Fruit fly (Drosophila melanogaster) whole organism, embryonic: ENCODE measurements around the gene CG15742.

ENCODE experiments used
- Asciz ChIP-seq: fragments of 200-800 bp; sonication (Bioruptor generic); optimal IDR thresholded peaks from 2 replicates; lab custom pipeline; 2017; ENCODE audit warnings: missing biosample characterization, mild to moderate bottlenecking, missing genetic modification characterization, missing genetic modification reagents
- Bdp1 ChIP-seq: fragments of 200-800 bp; sonication (Bioruptor generic); optimal IDR thresholded peaks from 3 replicates; lab custom pipeline; 2016; ENCODE audit warnings: missing biosample characterization, missing genetic modification characterization
- C15 ChIP-seq: fragments of 200-800 bp; sonication (Bioruptor generic); IDR thresholded peaks from 3 replicates; pipeline ENCODE4 v1.3.6; 2022; ENCODE audit warnings: missing biosample characterization, missing genetic modification characterization
- CG10462 ChIP-seq: fragments of 200-800 bp; sonication (Bioruptor generic); optimal IDR thresholded peaks from 2 replicates; lab custom pipeline; 2016; ENCODE audit warnings: missing biosample characterization, missing genetic modification characterization
- CG11085 ChIP-seq: fragments of 200-800 bp; sonication (Bioruptor generic); IDR thresholded peaks from 2 replicates; pipeline ENCODE4 v1.3.6; 2022; ENCODE audit warnings: missing biosample characterization, missing genetic modification characterization
- CG11093 ChIP-seq: fragments of 200-800 bp; sonication (Bioruptor generic); IDR thresholded peaks from 3 replicates; pipeline ENCODE4 v1.3.6; 2022; ENCODE audit warnings: missing biosample characterization, missing genetic modification characterization
- CG11504 ChIP-seq: fragments of 200-800 bp; sonication (Bioruptor generic); optimal IDR thresholded peaks from 3 replicates; lab custom pipeline; 2019; ENCODE audit warnings: missing biosample characterization, mild to moderate bottlenecking, missing genetic modification characterization, moderate library complexity
- CG11696 ChIP-seq: fragments of 200-800 bp; sonication (Bioruptor generic); IDR thresholded peaks from 2 replicates; pipeline ENCODE4 v1.3.6; 2022; ENCODE audit warnings: missing biosample characterization, missing genetic modification characterization
- CG12071 ChIP-seq: fragments of 200-800 bp; sonication (Bioruptor generic); optimal IDR thresholded peaks from 3 replicates; lab custom pipeline; 2018; ENCODE audit warnings: missing biosample characterization, mild to moderate bottlenecking, missing genetic modification characterization
- CG12236 ChIP-seq: fragments of 200-800 bp; sonication (Bioruptor generic); optimal IDR thresholded peaks from 2 replicates; lab custom pipeline; 2016; ENCODE audit warnings: missing biosample characterization, missing genetic modification characterization
- CG14667 ChIP-seq: fragments of 200-800 bp; sonication (Bioruptor generic); IDR thresholded peaks from 2 replicates; pipeline ENCODE4 v1.3.6; 2022; ENCODE audit warnings: missing biosample characterization, missing genetic modification characterization
- CG16779 ChIP-seq: fragments of 200-800 bp; sonication (Bioruptor generic); IDR thresholded peaks from 2 replicates; pipeline ENCODE4 v1.3.6; 2022; ENCODE audit warnings: missing biosample characterization, missing genetic modification characterization
- CG17361 ChIP-seq: fragments of 200-800 bp; sonication (Bioruptor generic); IDR thresholded peaks from 3 replicates; pipeline ENCODE4 v1.3.6; 2022; ENCODE audit warnings: missing biosample characterization, missing genetic modification characterization
- CG18011 ChIP-seq: fragments of 200-800 bp; sonication (Bioruptor generic); optimal IDR thresholded peaks from 2 replicates; lab custom pipeline; 2017; ENCODE audit warnings: missing biosample characterization, missing genetic modification characterization, mild to moderate bottlenecking, moderate library complexity, missing genotype
- CG2712 ChIP-seq: fragments of 200-800 bp; optimal IDR thresholded peaks from 3 replicates; lab custom pipeline; 2019; ENCODE audit warnings: missing biosample characterization, mild to moderate bottlenecking, missing genetic modification characterization, moderate library complexity
- CG3065 ChIP-seq: fragments of 200-800 bp; sonication (Bioruptor generic); optimal IDR thresholded peaks from 2 replicates; lab custom pipeline; 2016; ENCODE audit warnings: missing biosample characterization, missing genetic modification characterization
- CG32767 ChIP-seq: fragments of 200-800 bp; sonication (Bioruptor generic); IDR thresholded peaks from 2 replicates; pipeline ENCODE4 v1.3.6; 2022; ENCODE audit warnings: missing biosample characterization, missing genetic modification characterization
- CG7372 ChIP-seq: fragments of 200-800 bp; sonication (Bioruptor generic); IDR thresholded peaks from 2 replicates; pipeline ENCODE4 v1.3.6; 2022; ENCODE audit warnings: missing biosample characterization, missing genetic modification characterization
- CG7786 ChIP-seq: fragments of 200-800 bp; sonication (Bioruptor generic); optimal IDR thresholded peaks from 2 replicates; lab custom pipeline; 2016; ENCODE audit warnings: missing biosample characterization, missing genetic modification characterization
- CG8359 ChIP-seq: fragments of 200-800 bp; sonication (Bioruptor generic); optimal IDR thresholded peaks from 2 replicates; lab custom pipeline; 2017; ENCODE audit warnings: missing biosample characterization, mild to moderate bottlenecking, missing genetic modification characterization, borderline replicate concordance
- CG9797 ChIP-seq: fragments of 200-800 bp; sonication (Bioruptor generic); optimal IDR thresholded peaks from 3 replicates; lab custom pipeline; 2018; ENCODE audit warnings: missing biosample characterization, mild to moderate bottlenecking, missing genetic modification characterization
- CTCF ChIP-seq: fragments of 200-800 bp; sonication (Bioruptor generic); optimal IDR thresholded peaks from 2 replicates; lab custom pipeline; 2017; ENCODE audit warnings: missing biosample characterization, mild to moderate bottlenecking, missing genetic modification characterization, moderate library complexity
- Camta ChIP-seq: fragments of 200-800 bp; sonication (Bioruptor generic); optimal IDR thresholded peaks from 2 replicates; lab custom pipeline; 2016; ENCODE audit warnings: missing biosample characterization, missing genetic modification characterization
- CkIIα-i1 ChIP-seq: fragments of 200-800 bp; sonication (Bioruptor generic); IDR thresholded peaks from 2 replicates; pipeline ENCODE4 v1.3.6; 2022; ENCODE audit warnings: missing biosample characterization, missing genetic modification characterization
- CrebB ChIP-seq: fragments of 200-800 bp; sonication (Bioruptor generic); optimal IDR thresholded peaks from 3 replicates; lab custom pipeline; 2018; ENCODE audit warnings: missing biosample characterization, mild to moderate bottlenecking, missing genetic modification characterization
- E2f1 ChIP-seq: fragments of 200-800 bp; sonication (Bioruptor generic); IDR thresholded peaks from 2 replicates; pipeline ENCODE4 v1.3.6; 2022; ENCODE audit warnings: missing biosample characterization, missing genetic modification characterization
- HLHmδ ChIP-seq: fragments of 200-800 bp; sonication (Bioruptor generic); optimal IDR thresholded peaks from 2 replicates; lab custom pipeline; 2018; ENCODE audit warnings: missing biosample characterization, mild to moderate bottlenecking, missing genetic modification characterization, moderate library complexity
- Kr ChIP-seq: fragments of 200-800 bp; sonication (Bioruptor generic); optimal IDR thresholded peaks from 2 replicates; lab custom pipeline; 2017; ENCODE audit warnings: missing biosample characterization, mild to moderate bottlenecking, missing genetic modification characterization
- Lim3 ChIP-seq: fragments of 200-800 bp; sonication (Bioruptor generic); IDR thresholded peaks from 2 replicates; pipeline ENCODE4 v1.3.6; 2022; ENCODE audit warnings: missing biosample characterization, missing genetic modification characterization
- Mad ChIP-seq: fragments of 200-800 bp; sonication (Bioruptor generic); optimal IDR thresholded peaks from 2 replicates; lab custom pipeline; 2016; ENCODE audit warnings: missing biosample characterization, missing genetic modification characterization
- Pdp1 ChIP-seq, 2 experiments: fragments of 200-800 bp; sonication (Bioruptor generic); optimal IDR thresholded peaks; 3 replicates each; lab custom pipeline; 2016; ENCODE audit warnings: missing biosample characterization in 2 of 2, missing genetic modification characterization in 2 of 2, mild to moderate bottlenecking in 1 of 2, moderate library complexity in 1 of 2
- ash1 ChIP-seq: fragments of 200-800 bp; sonication (Bioruptor generic); optimal IDR thresholded peaks from 2 replicates; lab custom pipeline; 2018; ENCODE audit warnings: missing biosample characterization, mild to moderate bottlenecking, missing genetic modification characterization
- br ChIP-seq: fragments of >200 bp; optimal IDR thresholded peaks from 2 replicates; lab custom pipeline; 2017
- btn ChIP-seq: fragments of 200-800 bp; sonication (Bioruptor generic); optimal IDR thresholded peaks from 2 replicates; lab custom pipeline; 2016; ENCODE audit warnings: missing biosample characterization, missing genetic modification characterization
- chinmo ChIP-seq: fragments of 200-800 bp; sonication (Bioruptor generic); IDR thresholded peaks from 4 replicates; pipeline ENCODE4 v1.3.6; 2022; ENCODE audit warnings: missing biosample characterization, missing genetic modification characterization; ENCODE audit not compliant: partially characterized antibody
- crp ChIP-seq, 2 experiments: fragments of 200-800 bp; sonication (Bioruptor generic); optimal IDR thresholded peaks; 2 replicates in 1 of 2; 3 replicates in 1 of 2; lab custom pipeline; 2017; ENCODE audit warnings: missing biosample characterization in 2 of 2, missing genetic modification characterization in 2 of 2, mild to moderate bottlenecking in 1 of 2, moderate library complexity in 1 of 2
- da ChIP-seq: fragments of 200-800 bp; sonication (Bioruptor generic); optimal IDR thresholded peaks from 2 replicates; lab custom pipeline; 2016; ENCODE audit warnings: missing biosample characterization, missing genetic modification characterization
- fd3F ChIP-seq: fragments of 200-800 bp; sonication (Bioruptor generic); optimal IDR thresholded peaks from 2 replicates; lab custom pipeline; 2018; ENCODE audit warnings: missing biosample characterization, mild to moderate bottlenecking, missing genetic modification characterization, moderate library complexity
- gce ChIP-seq: fragments of 200-800 bp; sonication (Bioruptor generic); IDR thresholded peaks from 3 replicates; pipeline ENCODE4 v1.3.6; 2022; ENCODE audit warnings: missing biosample characterization, missing genetic modification characterization
- knrl ChIP-seq: fragments of 200-800 bp; sonication (Bioruptor generic); IDR thresholded peaks from 3 replicates; pipeline ENCODE4 v1.3.6; 2022; ENCODE audit warnings: missing biosample characterization, missing genetic modification characterization; ENCODE audit not compliant: partially characterized antibody
- luna ChIP-seq: fragments of 200-800 bp; sonication (Bioruptor generic); optimal IDR thresholded peaks from 2 replicates; lab custom pipeline; 2016; ENCODE audit warnings: missing biosample characterization, missing genetic modification characterization
- nom ChIP-seq: fragments of 200-800 bp; sonication (Bioruptor generic); optimal IDR thresholded peaks from 2 replicates; lab custom pipeline; 2017; ENCODE audit warnings: missing biosample characterization, missing genetic modification characterization, mild to moderate bottlenecking, moderate library complexity, missing genetic modification reagents
- org-1 ChIP-seq: fragments of 200-800 bp; sonication (Bioruptor generic); optimal IDR thresholded peaks from 2 replicates; lab custom pipeline; 2017; ENCODE audit warnings: missing biosample characterization, missing genetic modification characterization
- phol ChIP-seq: fragments of 200-800 bp; sonication (Bioruptor generic); optimal IDR thresholded peaks from 3 replicates; lab custom pipeline; 2018; ENCODE audit warnings: missing biosample characterization, mild to moderate bottlenecking, missing genetic modification characterization, moderate library complexity
- prd ChIP-seq, 3 experiments: fragments of >200 bp in 2 of 3; fragments of 200-800 bp in 1 of 3; sonication (Bioruptor generic) in 1 of 3; optimal IDR thresholded peaks in 2 of 3; IDR thresholded peaks in 1 of 3; 2 replicates in 2 of 3; 3 replicates in 1 of 3; pipeline versions ENCODE4 v1.3.6 to Lab custom; 2017 to 2022; ENCODE audit warnings: missing biosample characterization in 1 of 3, missing genetic modification characterization in 1 of 3
- psq ChIP-seq: fragments of 200-800 bp; sonication (Bioruptor generic); optimal IDR thresholded peaks from 2 replicates; lab custom pipeline; 2017; ENCODE audit warnings: missing biosample characterization, missing genetic modification characterization
- pum ChIP-seq: fragments of 200-800 bp; sonication (Bioruptor generic); optimal IDR thresholded peaks from 2 replicates; lab custom pipeline; 2016; ENCODE audit warnings: missing biosample characterization, missing genetic modification characterization
- row ChIP-seq: fragments of 200-800 bp; sonication (Bioruptor generic); IDR thresholded peaks from 3 replicates; pipeline ENCODE4 v1.3.6; 2022; ENCODE audit warnings: missing biosample characterization, missing genetic modification characterization
- run ChIP-seq: fragments of 200-800 bp; sonication (Bioruptor generic); optimal IDR thresholded peaks from 3 replicates; lab custom pipeline; 2018; ENCODE audit warnings: missing biosample characterization, mild to moderate bottlenecking, missing genetic modification characterization
- sc ChIP-seq, 3 experiments: fragments of >200 bp in 2 of 3; fragments of 200-800 bp in 1 of 3; sonication (Bioruptor generic) in 1 of 3; optimal IDR thresholded peaks; 2 replicates in 2 of 3; 3 replicates in 1 of 3; lab custom pipeline; 2017; ENCODE audit warnings: mild to moderate bottlenecking in 1 of 3, missing biosample characterization in 1 of 3, missing genetic modification characterization in 1 of 3, missing genetic modification reagents in 1 of 3
- slou ChIP-seq: fragments of 200-800 bp; sonication (Bioruptor generic); optimal IDR thresholded peaks from 3 replicates; lab custom pipeline; 2016; ENCODE audit warnings: missing biosample characterization, missing genetic modification characterization
- sr ChIP-seq: fragments of 200-800 bp; sonication (Bioruptor generic); IDR thresholded peaks from 3 replicates; pipeline ENCODE4 v1.3.6; 2022; ENCODE audit warnings: missing biosample characterization, missing genetic modification characterization

The CG15742 gene

dm6 chrX:13258757-13259067 is 417 bp upstream of the CG15742 start, which contains the start of gene comt (continued):
- no peak for TF ChIP-seq CG18011 (GFP tag; lab: Kevin White, UChicago)
- no peak for TF ChIP-seq CG12071 (GFP tag; lab: Kevin White, UChicago)
- TF ChIP-seq da (GFP tag; lab: Kevin White, UChicago), result no peak
- no peak for TF ChIP-seq CkIIα-i1 (GFP tag; lab: Robert Waterston, UW)
- no peak for TF ChIP-seq pum (GFP tag; lab: Kevin White, UChicago)
- TF ChIP-seq org-1, result no peak
- peak; percentile 76 for TF ChIP-seq CG2712 (tag; lab: Kevin White, UChicago)
- peak; percentile 22 for TF ChIP-seq nom
- TF ChIP-seq sc (optimal IDR thresholded peaks at IDR 0.05; lab: Kevin White, UChicago), result no peak
- TF ChIP-seq sc (GFP tag; optimal IDR thresholded peaks at IDR 0.05; lab: Kevin White, UChicago), result peak; percentile 31
- TF ChIP-seq chinmo (GFP tag; lab: Robert Waterston, UW), result no peak
- TF ChIP-seq Camta (GFP tag; lab: Kevin White, UChicago), result no peak
- TF ChIP-seq CG7372 (GFP tag; lab: Robert Waterston, UW), result no peak
- TF ChIP-seq ash1 (GFP tag; lab: Kevin White, UChicago), result no peak
- TF ChIP-seq CG12236, result no peak
- TF ChIP-seq crp (GFP tag; optimal IDR thresholded peaks at IDR 0.05; lab: Kevin White, UChicago), result peak in 1 of 2 experiments; percentile 2
- no peak for TF ChIP-seq btn (GFP tag; lab: Kevin White, UChicago)
- no peak for TF ChIP-seq CG9797
- TF ChIP-seq CG17361 (GFP tag; lab: Robert Waterston, UW), result peak; percentile 81; the same call in 2 of the 3 replicates
- no peak for TF ChIP-seq Pdp1 (GFP tag; optimal IDR thresholded peaks at IDR 0.05; lab: Kevin White, UChicago)
- no peak for TF ChIP-seq sr (GFP tag; lab: Robert Waterston, UW)
- TF ChIP-seq CG11085 (GFP tag; lab: Robert Waterston, UW), result no peak
- no peak for TF ChIP-seq CrebB (tag; lab: Kevin White, UChicago)
- TF ChIP-seq CTCF (GFP tag; lab: Kevin White, UChicago), result no peak
- TF ChIP-seq CG11504 (tag; lab: Kevin White, UChicago), result no peak
- 0 out of 2 replicates have a peak, but pooled peaks have one; percentile 30 for TF ChIP-seq CG11696 (GFP tag; lab: Robert Waterston, UW)
- no peak for TF ChIP-seq CG16779 (GFP tag; lab: Robert Waterston, UW)
- TF ChIP-seq slou (GFP tag; lab: Kevin White, UChicago), result no peak
- TF ChIP-seq CG11093 (GFP tag; lab: Robert Waterston, UW), result no peak
- TF ChIP-seq Lim3 (GFP tag; lab: Robert Waterston, UW), result no peak
- TF ChIP-seq CG32767 (GFP tag; lab: Robert Waterston, UW), result no peak
- no peak for TF ChIP-seq CG3065 (GFP tag; lab: Kevin White, UChicago)
- TF ChIP-seq Mad (GFP tag; lab: Kevin White, UChicago), result no peak
- no peak for TF ChIP-seq knrl (GFP tag; lab: Robert Waterston, UW)
- 0 out of 2 replicates have a peak, but pooled peaks have one; percentile 20 for TF ChIP-seq E2f1 (GFP tag; lab: Robert Waterston, UW)
- TF ChIP-seq Bdp1 (GFP tag; lab: Kevin White, UChicago), result no peak
- TF ChIP-seq br (lab: Kevin White, UChicago), result no peak
- TF ChIP-seq CG14667, result 0 out of 2 replicates have a peak, but pooled peaks have one; percentile 35
- peak; percentile 75 for TF ChIP-seq phol (tag; lab: Kevin White, UChicago)
- no peak for TF ChIP-seq C15 (GFP tag; lab: Robert Waterston, UW)
- TF ChIP-seq luna (GFP tag; lab: Kevin White, UChicago), result no peak
- TF ChIP-seq HLHmδ (GFP tag; lab: Kevin White, UChicago), result no peak
- peak; percentile 47 for TF ChIP-seq fd3F
- peak; percentile 41 for TF ChIP-seq CG10462 (GFP tag; lab: Kevin White, UChicago)
- TF ChIP-seq psq (GFP tag; lab: Kevin White, UChicago), result no peak
- TF ChIP-seq Kr, result no peak
- TF ChIP-seq prd (optimal IDR thresholded peaks at IDR 0.05; lab: Kevin White, UChicago), result no peak
- peak; percentile 77 for TF ChIP-seq prd (GFP tag; IDR thresholded peaks at IDR 0.05; lab: Robert Waterston, UW)
- no peak for TF ChIP-seq Asciz (GFP tag; lab: Kevin White, UChicago)
- no peak for TF ChIP-seq run
- no peak for TF ChIP-seq gce (GFP tag; lab: Robert Waterston, UW)
- no peak for TF ChIP-seq CG7786 (GFP tag; lab: Kevin White, UChicago)
- peak; percentile 61 for TF ChIP-seq row (GFP tag; lab: Robert Waterston, UW)
- peak; percentile 25 for TF ChIP-seq CG8359 (GFP tag; lab: Kevin White, UChicago)
